Worm (Caenorhabditis elegans): Measurements from ENCODE around the gene egl-26.

- no peak for TF ChIP-seq ztf-29 (GFP tag; IDR thresholded peaks at IDR 0.05)
- TF ChIP-seq tab-1 (GFP tag; IDR thresholded peaks at IDR 0.05): no peak
- TF ChIP-seq cog-1 (tag; optimal IDR thresholded peaks at IDR 0.05): peak; percentile 13
- peak; percentile 28; the same call in 1 of the 2 replicates for TF ChIP-seq T22C8.4 (GFP tag; IDR thresholded peaks at IDR 0.05)
Measured at ce11 chrII:97992-98763, 28.7 kb downstream of the egl-26 start, which contains the start of the genes luc-7L3 and sftb-6.

Measured in whole organism, midembryonic.